Fruit fly (Drosophila melanogaster) Kc167 (cell line): ENCODE results near the gene Cyp1.

Experiments used
- Myc ChIP-seq: fragments of >200 bp; optimal IDR thresholded peaks from 2 replicates; lab custom pipeline; 2017; ENCODE audit warnings: missing external identifiers
- Sin3A ChIP-seq: fragments of >200 bp; optimal IDR thresholded peaks from 2 replicates; lab custom pipeline; 2018; ENCODE audit warnings: missing external identifiers
- h ChIP-seq: fragments of >200 bp; optimal IDR thresholded peaks from 3 replicates; lab custom pipeline; 2018; ENCODE audit warnings: missing external identifiers
- insv ChIP-seq: fragments of >200 bp; optimal IDR thresholded peaks from 3 replicates; lab custom pipeline; 2018; ENCODE audit warnings: missing external identifiers
- psq ChIP-seq: fragments of >200 bp; optimal IDR thresholded peaks from 2 replicates; lab custom pipeline; 2017; ENCODE audit warnings: missing external identifiers
- ttk ChIP-seq: sonication (Bioruptor generic); optimal IDR thresholded peaks from 2 replicates; lab custom pipeline; 2017; ENCODE audit warnings: missing external identifiers

Gene Cyp1

dm6 chrX:16296423-16297292 is 23.5 kb downstream of the Cyp1 start, which contains the start of gene CG3632:
Gene CG3632, plus strand, starts transcription at chrX:16296671.
- TF ChIP-seq ttk (lab: Kevin White, UChicago), result no peak
- no peak for TF ChIP-seq Sin3A (lab: Kevin White, UChicago)
- TF ChIP-seq h (lab: Kevin White, UChicago), result no peak
- no peak for TF ChIP-seq insv
- no peak for TF ChIP-seq psq (lab: Kevin White, UChicago)
- no peak for TF ChIP-seq Myc (lab: Kevin White, UChicago)

dm6 chrX:16292646-16293045 is 27.5 kb downstream of the Cyp1 start:
- TF ChIP-seq Sin3A (lab: Kevin White, UChicago) (no peak), h (lab: Kevin White, UChicago) (no peak), psq (lab: Kevin White, UChicago) (no peak), Myc (lab: Kevin White, UChicago) (no peak), ttk (lab: Kevin White, UChicago) (no peak), insv (no peak)

- TF ChIP-seq Sin3A (lab: Kevin White, UChicago) (no peak), Myc (lab: Kevin White, UChicago) (no peak), h (lab: Kevin White, UChicago) (no peak), ttk (lab: Kevin White, UChicago) (no peak), insv (no peak), psq (lab: Kevin White, UChicago) (no peak)
Measured at dm6 chrX:16288999-16289398, 31.2 kb downstream of the Cyp1 start.

- no peak for TF ChIP-seq insv
- TF ChIP-seq Sin3A (lab: Kevin White, UChicago), result no peak
Measured at dm6 chrX:16288492-16288964, 31.6 kb downstream of the Cyp1 start, which contains the start of the genes CG32576 and caz. Gene CG32576, minus strand, starts transcription at chrX:16288533. Gene caz, plus strand, starts transcription at chrX:16288810.

dm6 chrX:16286083-16286666 is 34.0 kb downstream of the Cyp1 start, which contains the start of gene UQCR-14:
Gene UQCR-14, plus strand, starts transcription at chrX:16286288.
- TF ChIP-seq insv, result no peak
- TF ChIP-seq ttk (lab: Kevin White, UChicago), result no peak
- no peak for TF ChIP-seq psq (lab: Kevin White, UChicago)
- no peak for TF ChIP-seq Myc (lab: Kevin White, UChicago)
- no peak for TF ChIP-seq Sin3A (lab: Kevin White, UChicago)
- TF ChIP-seq h (lab: Kevin White, UChicago), result no peak

dm6 chrX:16285186-16285585 is 35.0 kb downstream of the Cyp1 start:
- TF ChIP-seq h (lab: Kevin White, UChicago) (no peak), ttk (lab: Kevin White, UChicago) (no peak), Myc (lab: Kevin White, UChicago) (no peak)

dm6 chrX:16281717-16282529 is 38.2 kb downstream of the Cyp1 start:
- TF ChIP-seq insv (no peak), Myc (lab: Kevin White, UChicago) (no peak), ttk (lab: Kevin White, UChicago) (no peak), psq (lab: Kevin White, UChicago) (no peak), h (lab: Kevin White, UChicago) (no peak)

- TF ChIP-seq psq (lab: Kevin White, UChicago), result no peak
- no peak for TF ChIP-seq ttk (lab: Kevin White, UChicago)
- no peak for TF ChIP-seq Myc (lab: Kevin White, UChicago)
- no peak for TF ChIP-seq Sin3A (lab: Kevin White, UChicago)
- TF ChIP-seq h (lab: Kevin White, UChicago), result no peak
- TF ChIP-seq insv, result no peak
Measured at dm6 chrX:16281305-16281704, 38.9 kb downstream of the Cyp1 start.

- TF ChIP-seq h (lab: Kevin White, UChicago) (no peak), ttk (lab: Kevin White, UChicago) (no peak), Myc (lab: Kevin White, UChicago) (no peak), psq (lab: Kevin White, UChicago) (no peak), Sin3A (lab: Kevin White, UChicago) (no peak), insv (no peak)
Measured at dm6 chrX:16279340-16279941, 40.7 kb downstream of the Cyp1 start.

dm6 chrX:16278783-16279182 is 41.4 kb downstream of the Cyp1 start:
- TF ChIP-seq Myc (lab: Kevin White, UChicago), result no peak
- no peak for TF ChIP-seq insv
- TF ChIP-seq psq (lab: Kevin White, UChicago), result no peak
- no peak for TF ChIP-seq ttk (lab: Kevin White, UChicago)
- no peak for TF ChIP-seq Sin3A (lab: Kevin White, UChicago)
- TF ChIP-seq h (lab: Kevin White, UChicago), result no peak
